Worm (Caenorhabditis elegans): ENCODE results near the gene Y73F8A.20.

Gene Y73F8A.20

ce11 chrIV:15402565-15402964, 24.3 kb downstream of the Y73F8A.20 start:
- TF ChIP-seq him-1 (tag; optimal IDR thresholded peaks at IDR 0.05) (no peak), W03F9.2 (tag; optimal IDR thresholded peaks at IDR 0.05) (no peak), dao-5 (tag; optimal IDR thresholded peaks at IDR 0.05) (no peak)

Data from whole organism, L4/young adult.